Worm (Caenorhabditis elegans) whole organism, young adult: ENCODE data around the gene ndg-4.

Source experiments
- B0035.1 ChIP-seq: sonication (generic microtip); optimal IDR thresholded peaks from 2 replicates; lab custom pipeline; 2016; ENCODE audit warnings: missing genetic modification characterization, mild to moderate bottlenecking, missing compliant biosample characterization, missing genotype, missing genetic modification reagents
- B0261.1 ChIP-seq: sonication (generic microtip); optimal IDR thresholded peaks from 2 replicates; lab custom pipeline; 2016; ENCODE audit warnings: mild to moderate bottlenecking, missing genetic modification characterization, moderate library complexity, missing compliant biosample characterization
- B0336.3 ChIP-seq: fragments of 200-800 bp; sonication (Bioruptor generic); IDR thresholded peaks from 2 replicates; pipeline ENCODE4 v1.3.6; 2022; ENCODE audit warnings: missing genetic modification characterization, missing compliant biosample characterization
- F22D6.2 ChIP-seq: sonication (generic microtip); optimal IDR thresholded peaks from 2 replicates; lab custom pipeline; 2016; ENCODE audit warnings: mild to moderate bottlenecking, missing genetic modification characterization, missing compliant biosample characterization
- F33H1.4 ChIP-seq: fragments of 200-800 bp; sonication (Bioruptor generic); IDR thresholded peaks from 2 replicates; pipeline ENCODE4 v1.3.6; 2022; ENCODE audit warnings: missing genetic modification reagents, missing genetic modification characterization, missing compliant biosample characterization
- F52B5.7 ChIP-seq: sonication (generic microtip); optimal IDR thresholded peaks from 2 replicates; lab custom pipeline; 2016; ENCODE audit warnings: mild to moderate bottlenecking, missing genetic modification characterization, missing compliant biosample characterization
- F55B11.4 ChIP-seq: sonication (generic microtip); optimal IDR thresholded peaks from 2 replicates; lab custom pipeline; 2016; ENCODE audit warnings: missing compliant biosample characterization, missing genetic modification characterization, borderline replicate concordance; ENCODE audit not compliant: insufficient read depth
- F57A8.1 ChIP-seq: fragments of 200-800 bp; sonication (Bioruptor generic); optimal IDR thresholded peaks from 2 replicates; lab custom pipeline; 2018; ENCODE audit warnings: mild to moderate bottlenecking, missing genetic modification characterization, moderate library complexity, missing compliant biosample characterization
- K11D2.4 ChIP-seq: fragments of 200-800 bp; sonication (Bioruptor generic); IDR thresholded peaks from 2 replicates; pipeline ENCODE4 v1.3.6; 2022; ENCODE audit warnings: missing genetic modification reagents, missing genetic modification characterization, missing compliant biosample characterization
- T07F8.4 ChIP-seq: sonication (generic microtip); optimal IDR thresholded peaks from 2 replicates; lab custom pipeline; 2016; ENCODE audit warnings: mild to moderate bottlenecking, missing genetic modification characterization, moderate library complexity, missing compliant biosample characterization
- T26A5.8 ChIP-seq: sonication (generic microtip); optimal IDR thresholded peaks from 2 replicates; lab custom pipeline; 2016; ENCODE audit warnings: missing genetic modification characterization, missing compliant biosample characterization
- Y53F4B.3 ChIP-seq: fragments of 200-800 bp; sonication (Bioruptor generic); IDR thresholded peaks from 2 replicates; pipeline ENCODE4 v1.3.6; 2022; ENCODE audit warnings: missing genetic modification reagents, missing genetic modification characterization, missing compliant biosample characterization
- Y53G8AR.9 ChIP-seq: fragments of 200-800 bp; sonication (Bioruptor generic); conservative IDR thresholded peaks from 2 replicates; pipeline ENCODE4 v1.3.6; 2022; ENCODE audit warnings: missing genetic modification reagents, missing genetic modification characterization, missing compliant biosample characterization
- Y79H2A.3 ChIP-seq: fragments of 200-800 bp; sonication (Bioruptor generic); conservative IDR thresholded peaks from 2 replicates; pipeline ENCODE4 v1.3.6; 2022; ENCODE audit warnings: missing genetic modification reagents, missing genetic modification characterization, missing compliant biosample characterization
- ZK185.1 ChIP-seq: sonication (generic microtip); optimal IDR thresholded peaks from 2 replicates; lab custom pipeline; 2016; ENCODE audit warnings: mild to moderate bottlenecking, missing genetic modification characterization, missing compliant biosample characterization; ENCODE audit not compliant: poor library complexity, severe bottlenecking
- akir-1 ChIP-seq: fragments of 200-800 bp; sonication (Bioruptor generic); optimal IDR thresholded peaks from 2 replicates; lab custom pipeline; 2018; ENCODE audit warnings: mild to moderate bottlenecking, missing genetic modification characterization, moderate library complexity, missing compliant biosample characterization
- aptf-3 ChIP-seq: fragments of 200-800 bp; sonication (Bioruptor generic); IDR thresholded peaks from 2 replicates; pipeline ENCODE4 v1.3.6; 2022; ENCODE audit warnings: missing genetic modification characterization, missing compliant biosample characterization
- atf-7 ChIP-seq: sonication (generic microtip); optimal IDR thresholded peaks from 2 replicates; lab custom pipeline; 2017; ENCODE audit warnings: mild to moderate bottlenecking, missing genetic modification characterization, missing compliant biosample characterization
- athp-1 ChIP-seq: sonication (generic microtip); optimal IDR thresholded peaks from 2 replicates; lab custom pipeline; 2017; ENCODE audit warnings: mild to moderate bottlenecking, missing genetic modification characterization, missing compliant biosample characterization
- bed-1 ChIP-seq: fragments of 200-800 bp; sonication (Bioruptor generic); IDR thresholded peaks from 2 replicates; pipeline ENCODE4 v1.3.6; 2022; ENCODE audit warnings: missing genetic modification reagents, missing genetic modification characterization, missing compliant biosample characterization
- ceh-27 ChIP-seq: fragments of 200-800 bp; sonication (Bioruptor generic); optimal IDR thresholded peaks from 2 replicates; lab custom pipeline; 2018; ENCODE audit warnings: mild to moderate bottlenecking, missing genetic modification characterization, moderate library complexity, missing compliant biosample characterization
- ceh-58 ChIP-seq: fragments of 200-800 bp; sonication (Bioruptor generic); IDR thresholded peaks from 2 replicates; pipeline ENCODE4 v1.3.6; 2022; ENCODE audit warnings: missing genetic modification characterization, missing compliant biosample characterization
- ceh-79 ChIP-seq: sonication (generic microtip); optimal IDR thresholded peaks from 2 replicates; lab custom pipeline; 2017; ENCODE audit warnings: mild to moderate bottlenecking, missing genetic modification characterization, missing compliant biosample characterization
- chd-7 ChIP-seq: sonication (generic microtip); optimal IDR thresholded peaks from 2 replicates; lab custom pipeline; 2016; ENCODE audit warnings: mild to moderate bottlenecking, missing genetic modification characterization, moderate library complexity, missing compliant biosample characterization
- die-1 ChIP-seq: sonication (generic microtip); optimal IDR thresholded peaks from 2 replicates; lab custom pipeline; 2016; ENCODE audit warnings: missing genotype, mild to moderate bottlenecking, missing genetic modification characterization, missing compliant biosample characterization
- dox-1 ChIP-seq: fragments of 200-800 bp; sonication (Bioruptor generic); IDR thresholded peaks from 2 replicates; pipeline ENCODE4 v1.3.6; 2022; ENCODE audit warnings: missing genetic modification reagents, missing genetic modification characterization, missing compliant biosample characterization
- egl-44 ChIP-seq: fragments of 200-800 bp; sonication (Bioruptor generic); IDR thresholded peaks from 2 replicates; pipeline ENCODE4 v1.3.6; 2022; ENCODE audit warnings: missing genetic modification reagents, missing genetic modification characterization, missing compliant biosample characterization
- egrh-3 ChIP-seq: fragments of 200-800 bp; sonication (Bioruptor generic); IDR thresholded peaks from 2 replicates; pipeline ENCODE4 v1.3.6; 2022; ENCODE audit warnings: missing genetic modification reagents, missing genetic modification characterization, missing compliant biosample characterization
- ets-4 ChIP-seq: fragments of 200-800 bp; sonication (Bioruptor generic); optimal IDR thresholded peaks from 2 replicates; lab custom pipeline; 2018; ENCODE audit warnings: mild to moderate bottlenecking, missing genetic modification characterization, missing compliant biosample characterization
- fkh-3 ChIP-seq: sonication (generic microtip); optimal IDR thresholded peaks from 2 replicates; lab custom pipeline; 2016; ENCODE audit warnings: mild to moderate bottlenecking, missing genetic modification characterization, missing compliant biosample characterization
- gei-17 ChIP-seq: fragments of 200-800 bp; sonication (Bioruptor generic); optimal IDR thresholded peaks from 2 replicates; lab custom pipeline; 2018; ENCODE audit warnings: mild to moderate bottlenecking, missing genetic modification characterization, missing compliant biosample characterization
- hlh-12 ChIP-seq: sonication (generic microtip); optimal IDR thresholded peaks from 2 replicates; lab custom pipeline; 2016; ENCODE audit warnings: missing genetic modification characterization, missing compliant biosample characterization
- hmg-1.2 ChIP-seq: fragments of 200-800 bp; sonication (Bioruptor generic); IDR thresholded peaks from 2 replicates; pipeline ENCODE4 v1.3.6; 2022; ENCODE audit warnings: missing genetic modification reagents, missing genetic modification characterization, missing compliant biosample characterization
- lag-1 ChIP-seq: fragments of 200-800 bp; sonication (Bioruptor generic); IDR thresholded peaks from 2 replicates; pipeline ENCODE4 v1.3.6; 2022; ENCODE audit warnings: missing genetic modification reagents, missing genetic modification characterization, missing compliant biosample characterization
- let-607 ChIP-seq, 2 experiments: fragments of 200-800 bp in 1 of 2; sonication (Bioruptor generic) in 1 of 2; sonication (generic microtip) in 1 of 2; optimal IDR thresholded peaks; 2 replicates each; lab custom pipeline; 2016 to 2018; ENCODE audit warnings: mild to moderate bottlenecking in 2 of 2, missing compliant biosample characterization in 2 of 2, missing genetic modification characterization in 2 of 2, moderate library complexity in 2 of 2, missing genotype in 1 of 2
- lin-40 ChIP-seq: sonication (generic microtip); optimal IDR thresholded peaks from 2 replicates; lab custom pipeline; 2016; ENCODE audit warnings: missing genetic modification characterization, mild to moderate bottlenecking, missing compliant biosample characterization, missing genotype, missing genetic modification reagents
- lir-1 ChIP-seq: fragments of 200-800 bp; sonication (Bioruptor generic); conservative IDR thresholded peaks from 2 replicates; pipeline ENCODE4 v1.3.6; 2022; ENCODE audit warnings: missing genetic modification reagents, missing genetic modification characterization, missing compliant biosample characterization
- mxl-1 ChIP-seq: sonication (generic microtip); optimal IDR thresholded peaks from 2 replicates; lab custom pipeline; 2016; ENCODE audit warnings: missing genetic modification characterization, missing compliant biosample characterization
- nhr-120 ChIP-seq: fragments of 200-800 bp; sonication (Bioruptor generic); IDR thresholded peaks from 2 replicates; pipeline ENCODE4 v1.3.6; 2022; ENCODE audit warnings: missing genetic modification characterization, missing compliant biosample characterization
- nhr-179 ChIP-seq: sonication (generic microtip); optimal IDR thresholded peaks from 2 replicates; lab custom pipeline; 2016; ENCODE audit warnings: mild to moderate bottlenecking, missing genetic modification characterization, missing compliant biosample characterization
- rcor-1 ChIP-seq: fragments of 200-800 bp; sonication (Bioruptor generic); IDR thresholded peaks from 2 replicates; pipeline ENCODE4 v1.3.6; 2022; ENCODE audit warnings: missing genetic modification reagents, missing genetic modification characterization, missing compliant biosample characterization
- rec-8 ChIP-seq, 2 experiments: sonication (generic microtip); optimal IDR thresholded peaks; 2 replicates each; lab custom pipeline; 2016; ENCODE audit warnings: mild to moderate bottlenecking in 2 of 2, missing genetic modification characterization in 2 of 2, missing genetic modification reagents in 2 of 2, missing genotype in 2 of 2, missing biosample characterization in 1 of 2, missing compliant biosample characterization in 1 of 2, moderate library complexity in 1 of 2
- sea-2 ChIP-seq: fragments of 200-800 bp; sonication (Bioruptor generic); IDR thresholded peaks from 2 replicates; pipeline ENCODE4 v1.3.6; 2022; ENCODE audit warnings: missing genetic modification characterization, missing compliant biosample characterization
- zfh-2 ChIP-seq: fragments of 200-800 bp; sonication (Bioruptor generic); conservative IDR thresholded peaks from 2 replicates; pipeline ENCODE4 v1.3.6; 2022; ENCODE audit warnings: missing genetic modification reagents, missing genetic modification characterization, missing compliant biosample characterization
- zim-3 ChIP-seq: sonication (generic microtip); optimal IDR thresholded peaks from 2 replicates; lab custom pipeline; 2017; ENCODE audit warnings: mild to moderate bottlenecking, missing genetic modification characterization, moderate library complexity, missing compliant biosample characterization
- ztf-3 ChIP-seq: fragments of 200-800 bp; sonication (Bioruptor generic); optimal IDR thresholded peaks from 2 replicates; lab custom pipeline; 2018; ENCODE audit warnings: mild to moderate bottlenecking, missing genetic modification characterization, missing compliant biosample characterization

Gene ndg-4

ce11 chrIII:4491164-4492144, 24.3 kb upstream of the ndg-4 start:
- TF ChIP-seq ceh-79 (tag; lab: Kevin White, UChicago) (peak; percentile 52), zim-3 (tag; lab: Kevin White, UChicago) (peak; percentile 58), egl-44 (0 out of 2 replicates have a peak, but pooled peaks have one; percentile 7), sea-2 (GFP tag; lab: Robert Waterston, UW) (0 out of 2 replicates have a peak, but pooled peaks have one; percentile 18), nhr-179 (tag; lab: Kevin White, UChicago) (peak; percentile 57), aptf-3 (GFP tag; lab: Robert Waterston, UW) (no peak), rec-8 (tag; optimal IDR thresholded peaks at IDR 0.05; lab: Kevin White, UChicago) (no peak), Y53F4B.3 (peak; percentile 4; the same call in 1 of the 2 replicates), mxl-1 (tag; lab: Kevin White, UChicago) (no peak), B0035.1 (tag; lab: Kevin White, UChicago) (no peak), hmg-1.2 (peak; percentile 53), F52B5.7 (tag; lab: Kevin White, UChicago) (peak; percentile 69), Y53G8AR.9 (peak; percentile 86), nhr-120 (GFP tag; lab: Robert Waterston, UW) (0 out of 2 replicates have a peak, but pooled peaks have one; percentile 13), chd-7 (peak; percentile 28), ceh-58 (0 out of 2 replicates have a peak, but pooled peaks have one; percentile 34), lin-40 (peak; percentile 48), K11D2.4 (0 out of 2 replicates have a peak, but pooled peaks have one; percentile 37), B0336.3 (GFP tag; lab: Robert Waterston, UW) (peak; percentile 95), T07F8.4 (tag; lab: Kevin White, UChicago) (no peak), zfh-2 (GFP tag; lab: Robert Waterston, UW) (no peak), dox-1 (GFP tag; lab: Robert Waterston, UW) (peak; percentile 63), lag-1 (GFP tag; lab: Robert Waterston, UW) (no peak), ceh-27 (GFP tag; lab: Kevin White, UChicago) (no peak), F22D6.2 (no peak), B0261.1 (peak; percentile 27), F55B11.4 (tag; lab: Kevin White, UChicago) (no peak), T26A5.8 (tag; lab: Kevin White, UChicago) (peak; percentile 50), die-1 (tag; lab: Kevin White, UChicago) (peak; percentile 49), F57A8.1 (GFP tag; lab: Kevin White, UChicago) (no peak), akir-1 (GFP tag; lab: Kevin White, UChicago) (no peak), atf-7 (tag; lab: Kevin White, UChicago) (peak; percentile 95), bed-1 (no peak), egrh-3 (GFP tag; lab: Robert Waterston, UW) (no peak), ZK185.1 (peak; percentile 66), rcor-1 (GFP tag; lab: Robert Waterston, UW) (peak; percentile 42; the same call in 1 of the 2 replicates), athp-1 (tag; lab: Kevin White, UChicago) (peak; percentile 92), Y79H2A.3 (GFP tag; lab: Robert Waterston, UW) (peak; percentile 69), ztf-3 (GFP tag; lab: Kevin White, UChicago) (no peak), hlh-12 (tag; lab: Kevin White, UChicago) (no peak), let-607 (tag; optimal IDR thresholded peaks at IDR 0.05; lab: Kevin White, UChicago) (peak in 1 of 2 experiments; percentile 44), ets-4 (GFP tag; lab: Kevin White, UChicago) (no peak), F33H1.4 (peak; percentile 47), lir-1 (GFP tag; lab: Robert Waterston, UW) (no peak; the same call in 1 of the 2 replicates), fkh-3 (tag; lab: Kevin White, UChicago) (peak; percentile 67), gei-17 (GFP tag; lab: Kevin White, UChicago) (peak; percentile 17)
